Worm (Caenorhabditis elegans) whole organism, mixed stage, embryonic: ENCODE data around the gene pin-2.

Experiments used
- blmp-1 ChIP-seq: fragments of 150-350 bp; optimal IDR thresholded peaks from 2 replicates; lab custom pipeline; 2014; ENCODE audit warnings: missing biosample characterization, missing genetic modification characterization
- elt-3 ChIP-seq: fragments of 150-350 bp; optimal IDR thresholded peaks from 2 replicates; lab custom pipeline; 2014; ENCODE audit warnings: missing biosample characterization, missing genetic modification characterization
- ham-2 ChIP-seq: fragments of 200-800 bp; sonication (Bioruptor generic); optimal IDR thresholded peaks from 2 replicates; lab custom pipeline; 2018; ENCODE audit warnings: mild to moderate bottlenecking, missing genetic modification characterization, missing compliant biosample characterization
- mab-5 ChIP-seq: fragments of 150-350 bp; optimal IDR thresholded peaks from 2 replicates; lab custom pipeline; 2014; ENCODE audit warnings: missing biosample characterization, missing genetic modification characterization
- mls-2 ChIP-seq: sonication (generic microtip); optimal IDR thresholded peaks from 2 replicates; lab custom pipeline; 2016; ENCODE audit warnings: mild to moderate bottlenecking, missing genetic modification characterization, moderate library complexity, missing compliant biosample characterization
- nhr-12 ChIP-seq: fragments of 150-350 bp; optimal IDR thresholded peaks from 2 replicates; lab custom pipeline; 2014; ENCODE audit warnings: missing biosample characterization, missing genetic modification characterization
- pha-4 ChIP-seq: fragments of 150-350 bp; optimal IDR thresholded peaks from 2 replicates; lab custom pipeline; 2018; ENCODE audit warnings: missing biosample characterization, missing genetic modification reagents, missing genetic modification characterization
- snpc-4 ChIP-seq: fragments of 150-350 bp; optimal IDR thresholded peaks from 2 replicates; lab custom pipeline; 2014; ENCODE audit warnings: missing biosample characterization, missing genetic modification characterization
- ztf-11 ChIP-seq: fragments of 150-350 bp; optimal IDR thresholded peaks from 2 replicates; lab custom pipeline; 2014; ENCODE audit warnings: missing biosample characterization, missing genetic modification characterization

DNA sequence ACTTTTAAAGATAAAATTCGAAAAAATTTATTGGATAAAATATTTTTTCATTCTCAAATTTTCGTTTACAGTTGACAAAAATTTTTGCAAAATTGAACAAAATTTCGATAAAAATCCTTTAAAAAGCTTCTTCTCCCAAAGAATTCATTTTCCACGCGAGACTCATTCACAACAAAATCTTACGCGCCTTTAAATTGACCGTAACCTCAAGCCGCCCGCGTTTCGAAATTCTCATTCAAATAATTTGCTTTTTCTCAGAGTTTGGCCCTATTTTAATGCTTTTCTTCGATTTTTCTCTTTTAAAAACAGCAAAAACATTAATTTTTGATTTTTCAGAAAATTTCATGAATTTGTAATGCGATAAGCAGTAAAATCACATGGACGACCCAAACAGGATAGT, 11.9 kb downstream of the pin-2 start, which contains the start of gene F07C6.4:
- no peak for TF ChIP-seq blmp-1 (tag; lab: Kevin White, UChicago)
- no peak for TF ChIP-seq ham-2 (GFP tag; lab: Kevin White, UChicago)
- no peak for TF ChIP-seq mab-5 (tag; lab: Kevin White, UChicago)
- TF ChIP-seq ztf-11 (tag; lab: Kevin White, UChicago) = no peak
- TF ChIP-seq nhr-12 = no peak
- TF ChIP-seq pha-4 = no peak
- no peak for TF ChIP-seq mls-2
- no peak for TF ChIP-seq snpc-4
- no peak for TF ChIP-seq elt-3 (tag; lab: Kevin White, UChicago)
